Fruit fly (Drosophila melanogaster): ENCODE data around the gene BigH1.

DNA sequence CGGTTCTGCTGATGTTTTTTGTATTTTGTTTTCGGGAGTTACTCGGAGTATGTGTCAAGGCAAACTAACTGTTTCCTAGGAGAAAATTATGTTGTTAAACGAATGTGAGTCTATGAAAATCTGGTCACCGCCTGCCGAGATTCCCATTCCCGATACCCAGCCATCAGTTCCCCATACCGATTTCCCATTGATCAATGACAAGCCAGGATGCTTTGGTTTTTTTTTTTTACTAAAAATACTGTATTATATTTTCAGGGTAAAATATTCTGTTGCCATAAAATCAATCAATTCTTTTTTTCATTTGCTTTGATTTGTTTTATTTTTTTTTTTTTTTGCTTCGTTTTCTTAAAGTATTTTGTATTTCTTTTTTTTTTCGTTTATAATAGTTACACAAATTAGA, 20.8 kb upstream of the BigH1 start, which contains the start of gene CG7886:
- TF ChIP-seq CG10431 (GFP tag; optimal IDR thresholded peaks at IDR 0.05) (no peak), CG2199 (GFP tag; IDR thresholded peaks at IDR 0.05) (no peak), Fer2 (tag; optimal IDR thresholded peaks at IDR 0.05) (no peak)

All from whole organism, embryonic.